Worm (Caenorhabditis elegans): ENCODE results near the gene gtf-2E1.

The gtf-2E1 gene

DNA sequence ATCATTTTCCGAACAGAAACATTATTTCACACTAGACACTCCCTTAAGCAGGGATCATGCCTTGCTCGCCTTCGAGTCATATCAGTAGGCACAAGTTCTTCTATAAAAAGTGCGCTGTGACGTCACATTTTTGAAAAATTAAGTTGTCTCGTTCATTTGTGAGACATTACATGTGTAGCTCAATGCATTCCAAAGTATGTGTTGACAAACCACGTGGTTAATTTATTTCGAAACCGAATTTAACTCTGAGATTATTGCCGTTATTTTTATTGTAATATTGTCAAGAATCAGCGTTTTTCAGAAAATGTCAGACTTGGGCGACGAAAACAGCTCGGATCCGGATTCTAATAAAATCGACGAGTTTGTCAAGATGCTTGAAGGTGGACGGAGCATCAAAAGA, 39.4 kb downstream of the gtf-2E1 start, which contains the start of gene T28F3.5:
T28F3.5 (plus strand) TSS at position 301 of the 400 bp plus-strand sequence.
- TF ChIP-seq aha-1 (tag) (peak; percentile 1), skn-1 (tag; optimal IDR thresholded peaks at IDR 0.05) (no peak)

- TF ChIP-seq nhr-28 (tag; optimal IDR thresholded peaks at IDR 0.05) (no peak), unc-62 (GFP tag; optimal IDR thresholded peaks at IDR 0.05 in 1 of 2) (peak in 1 of 2 experiments; percentile 72), unc-62 (tag; optimal IDR thresholded peaks at IDR 0.05) (no peak), aha-1 (tag) (no peak)
Observed at ce11 chrIV:17301933-17302332, 46.8 kb downstream of the gtf-2E1 start, which contains the start of gene ifta-2. ifta-2 (minus strand) TSS chrIV:17302033.

Data from whole organism, L4 larva.